Worm (Caenorhabditis elegans) whole organism, L2 larva: ENCODE results near the gene F56D5.2.

ENCODE experiments used
- C34F6.9 ChIP-seq: fragments of 150-350 bp; optimal IDR thresholded peaks from 2 replicates; lab custom pipeline; 2014; ENCODE audit warnings: missing biosample characterization, missing genetic modification characterization
- F13H6.1 ChIP-seq: sonication (generic microtip); optimal IDR thresholded peaks from 2 replicates; lab custom pipeline; 2016; ENCODE audit warnings: missing genetic modification characterization, missing compliant biosample characterization
- R02D3.7 ChIP-seq: fragments of 150-350 bp; optimal IDR thresholded peaks from 2 replicates; lab custom pipeline; 2014; ENCODE audit warnings: missing biosample characterization, missing genetic modification characterization
- Y55F3AM.14 ChIP-seq: fragments of 200-800 bp; sonication (Bioruptor generic); optimal IDR thresholded peaks from 2 replicates; lab custom pipeline; 2018; ENCODE audit warnings: mild to moderate bottlenecking, missing genetic modification characterization, missing compliant biosample characterization
- ZK546.5 ChIP-seq: sonication (generic microtip); optimal IDR thresholded peaks from 2 replicates; lab custom pipeline; 2017; ENCODE audit warnings: missing biosample characterization, missing genetic modification characterization
- ama-1 ChIP-seq: fragments of 150-350 bp; optimal IDR thresholded peaks from 2 replicates; lab custom pipeline; 2018; ENCODE audit warnings: inconsistent platforms
- ceh-82 ChIP-seq: fragments of 150-350 bp; optimal IDR thresholded peaks from 2 replicates; lab custom pipeline; 2014; ENCODE audit warnings: missing biosample characterization, missing genetic modification characterization
- crh-2 ChIP-seq: sonication (generic microtip); optimal IDR thresholded peaks from 2 replicates; lab custom pipeline; 2017; ENCODE audit warnings: missing biosample characterization, missing genetic modification characterization
- dmd-4 ChIP-seq: sonication (generic microtip); optimal IDR thresholded peaks from 2 replicates; lab custom pipeline; 2017; ENCODE audit warnings: missing biosample characterization, missing genetic modification characterization
- egl-27 ChIP-seq: sonication (generic microtip); optimal IDR thresholded peaks from 3 replicates; lab custom pipeline; 2017; ENCODE audit warnings: missing biosample characterization, missing genetic modification reagents, missing genetic modification characterization
- elt-1 ChIP-seq: fragments of 150-350 bp; optimal IDR thresholded peaks from 2 replicates; lab custom pipeline; 2014; ENCODE audit warnings: missing biosample characterization, missing genetic modification characterization
- elt-3 ChIP-seq: sonication (generic microtip); optimal IDR thresholded peaks from 2 replicates; lab custom pipeline; 2017; ENCODE audit warnings: missing biosample characterization, missing genetic modification characterization
- fos-1 ChIP-seq: fragments of 150-350 bp; optimal IDR thresholded peaks from 2 replicates; lab custom pipeline; 2014; ENCODE audit warnings: missing biosample characterization, missing genetic modification characterization
- gmeb-1 ChIP-seq: fragments of 150-350 bp; optimal IDR thresholded peaks from 2 replicates; lab custom pipeline; 2014; ENCODE audit warnings: missing biosample characterization, missing genetic modification characterization
- lin-11 ChIP-seq: fragments of 150-350 bp; sonication (generic microtip); optimal IDR thresholded peaks from 2 replicates; lab custom pipeline; 2014; ENCODE audit warnings: missing biosample characterization, missing genetic modification characterization, inconsistent platforms, mixed read lengths
- lin-13 ChIP-seq: fragments of 150-350 bp; optimal IDR thresholded peaks from 2 replicates; lab custom pipeline; 2014; ENCODE audit warnings: missing biosample characterization, missing genetic modification reagents, missing genetic modification characterization
- lin-39 ChIP-seq: fragments of 150-350 bp; optimal IDR thresholded peaks from 2 replicates; lab custom pipeline; 2014; ENCODE audit warnings: missing biosample characterization, missing genetic modification reagents, missing genetic modification characterization
- lsy-2 ChIP-seq, 2 experiments: fragments of 150-350 bp in 1 of 2; sonication (generic microtip) in 1 of 2; optimal IDR thresholded peaks; 2 replicates each; lab custom pipeline; 2014 to 2017; ENCODE audit warnings: missing biosample characterization in 2 of 2, missing genetic modification characterization in 2 of 2
- mab-5 ChIP-seq: fragments of 150-350 bp; optimal IDR thresholded peaks from 2 replicates; lab custom pipeline; 2014; ENCODE audit warnings: missing biosample characterization, missing genetic modification characterization
- mdl-1 ChIP-seq, 2 experiments: fragments of 150-350 bp in 1 of 2; sonication (generic microtip) in 1 of 2; optimal IDR thresholded peaks; 2 replicates each; lab custom pipeline; 2017; ENCODE audit warnings: missing biosample characterization in 2 of 2, missing genetic modification characterization in 2 of 2
- nhr-10 ChIP-seq: sonication (generic microtip); optimal IDR thresholded peaks from 2 replicates; lab custom pipeline; 2017; ENCODE audit warnings: missing biosample characterization, missing genetic modification characterization
- nhr-12 ChIP-seq: fragments of 150-350 bp; optimal IDR thresholded peaks from 2 replicates; lab custom pipeline; 2014; ENCODE audit warnings: missing biosample characterization, missing genetic modification characterization
- nhr-129 ChIP-seq: fragments of 150-350 bp; optimal IDR thresholded peaks from 2 replicates; lab custom pipeline; 2014; ENCODE audit warnings: missing biosample characterization, missing genetic modification characterization
- nhr-21 ChIP-seq: fragments of 150-350 bp; optimal IDR thresholded peaks from 2 replicates; lab custom pipeline; 2014; ENCODE audit warnings: missing biosample characterization, missing genetic modification characterization
- nhr-23 ChIP-seq: fragments of 150-350 bp; optimal IDR thresholded peaks from 2 replicates; lab custom pipeline; 2014; ENCODE audit warnings: missing biosample characterization, missing genetic modification reagents, missing genetic modification characterization
- nhr-237 ChIP-seq: fragments of 150-350 bp; optimal IDR thresholded peaks from 2 replicates; lab custom pipeline; 2014; ENCODE audit warnings: missing biosample characterization, missing genetic modification characterization
- nhr-25 ChIP-seq: fragments of 150-350 bp; sonication (generic microtip); optimal IDR thresholded peaks from 3 replicates; lab custom pipeline; 2014; ENCODE audit warnings: missing biosample characterization, missing genetic modification characterization
- nhr-6 ChIP-seq: fragments of 150-350 bp; optimal IDR thresholded peaks from 2 replicates; lab custom pipeline; 2014; ENCODE audit warnings: missing biosample characterization, missing genetic modification characterization
- peb-1 ChIP-seq: fragments of 150-350 bp; optimal IDR thresholded peaks from 2 replicates; lab custom pipeline; 2014; ENCODE audit warnings: missing biosample characterization, missing genetic modification characterization
- sem-4 ChIP-seq: fragments of 150-350 bp; optimal IDR thresholded peaks from 2 replicates; lab custom pipeline; 2014; ENCODE audit warnings: missing biosample characterization, missing genetic modification reagents, missing genetic modification characterization
- skn-1 ChIP-seq: sonication (generic microtip); optimal IDR thresholded peaks from 2 replicates; lab custom pipeline; 2017; ENCODE audit warnings: missing biosample characterization, missing genetic modification characterization
- sma-3 ChIP-seq: sonication (generic microtip); optimal IDR thresholded peaks from 2 replicates; lab custom pipeline; 2016; ENCODE audit warnings: missing genetic modification reagents, missing genetic modification characterization, missing compliant biosample characterization
- sma-9 ChIP-seq, 2 experiments: fragments of 150-350 bp in 1 of 2; sonication (generic microtip) in 1 of 2; optimal IDR thresholded peaks; 2 replicates each; lab custom pipeline; 2014 to 2016; ENCODE audit warnings: missing genetic modification characterization in 2 of 2, mild to moderate bottlenecking in 1 of 2, missing biosample characterization in 1 of 2, missing compliant biosample characterization in 1 of 2, missing genetic modification reagents in 1 of 2, moderate library complexity in 1 of 2
- snpc-4 ChIP-seq: fragments of 150-350 bp; optimal IDR thresholded peaks from 2 replicates; lab custom pipeline; 2014; ENCODE audit warnings: missing biosample characterization, missing genetic modification characterization
- unc-39 ChIP-seq: fragments of 150-350 bp; optimal IDR thresholded peaks from 2 replicates; lab custom pipeline; 2014; ENCODE audit warnings: missing biosample characterization, missing genetic modification characterization
- zag-1 ChIP-seq: fragments of 150-350 bp; optimal IDR thresholded peaks from 2 replicates; lab custom pipeline; 2014; ENCODE audit warnings: missing biosample characterization, missing genetic modification characterization
- ztf-1 ChIP-seq: fragments of 200-800 bp; sonication (Bioruptor generic); conservative IDR thresholded peaks from 2 replicates; pipeline ENCODE4 v1.3.6; 2022; ENCODE audit warnings: missing genetic modification characterization, missing compliant biosample characterization
- ztf-11 ChIP-seq: sonication (generic microtip); optimal IDR thresholded peaks from 2 replicates; lab custom pipeline; 2017; ENCODE audit warnings: missing biosample characterization, missing genetic modification characterization
- ztf-4 ChIP-seq: fragments of 150-350 bp; optimal IDR thresholded peaks from 2 replicates; lab custom pipeline; 2014; ENCODE audit warnings: missing biosample characterization, missing genetic modification characterization

The F56D5.2 gene

ce11 chrIV:9438753-9439152, 40.3 kb upstream of the F56D5.2 start:
- TF ChIP-seq sma-9 (GFP tag; optimal IDR thresholded peaks at IDR 0.05; lab: Kevin White, UChicago) (peak; percentile 64), sma-9 (tag; optimal IDR thresholded peaks at IDR 0.05; lab: Kevin White, UChicago) (no peak), mdl-1 (tag; optimal IDR thresholded peaks at IDR 0.05; lab: Kevin White, UChicago) (peak in 1 of 2 experiments; percentile 0), nhr-6 (tag; lab: Kevin White, UChicago) (peak; percentile 37), ama-1 (lab: Kevin White, UChicago) (peak; percentile 85), ZK546.5 (tag; lab: Kevin White, UChicago) (no peak), lin-13 (peak; percentile 66), mab-5 (tag; lab: Kevin White, UChicago) (no peak), ceh-82 (no peak), crh-2 (peak; percentile 37), C34F6.9 (tag; lab: Kevin White, UChicago) (no peak), gmeb-1 (peak; percentile 51), sma-3 (GFP tag; lab: Kevin White, UChicago) (peak; percentile 73), nhr-23 (tag; lab: Kevin White, UChicago) (no peak), skn-1 (tag; lab: Kevin White, UChicago) (no peak), elt-1 (tag; lab: Kevin White, UChicago) (no peak), ztf-4 (tag; lab: Kevin White, UChicago) (peak; percentile 19), nhr-10 (tag; lab: Kevin White, UChicago) (no peak), lsy-2 (tag; optimal IDR thresholded peaks at IDR 0.05; lab: Kevin White, UChicago) (peak in 1 of 2 experiments; percentile 27), snpc-4 (no peak), unc-39 (tag; lab: Kevin White, UChicago) (no peak), elt-3 (tag; lab: Kevin White, UChicago) (no peak), fos-1 (tag; lab: Kevin White, UChicago) (peak; percentile 10), nhr-129 (peak; percentile 29), nhr-25 (tag; lab: Kevin White, UChicago) (no peak), sem-4 (tag; lab: Kevin White, UChicago) (no peak), lin-39 (tag; lab: Kevin White, UChicago) (no peak)

- TF ChIP-seq dmd-4: no peak
These were observed 33.9 kb upstream of the F56D5.2 start for ce11 chrIV:9432327-9432726.

ce11 chrIV:9427959-9428358, 29.5 kb upstream of the F56D5.2 start, which contains the start of gene F59B8.1:
TSS of gene F59B8.1 (plus strand) at chrIV:9428259.
- TF ChIP-seq nhr-237 (no peak), sem-4 (tag; lab: Kevin White, UChicago) (no peak), peb-1 (no peak), egl-27 (no peak), R02D3.7 (tag; lab: Kevin White, UChicago) (no peak), lsy-2 (tag; optimal IDR thresholded peaks at IDR 0.05; lab: Kevin White, UChicago) (no peak), ztf-1 (GFP tag; lab: Robert Waterston, UW) (no peak), fos-1 (tag; lab: Kevin White, UChicago) (no peak), sma-9 (GFP tag; optimal IDR thresholded peaks at IDR 0.05; lab: Kevin White, UChicago) (no peak), sma-9 (tag; optimal IDR thresholded peaks at IDR 0.05; lab: Kevin White, UChicago) (no peak), snpc-4 (no peak), ceh-82 (no peak), nhr-25 (tag; lab: Kevin White, UChicago) (no peak), mab-5 (tag; lab: Kevin White, UChicago) (no peak), elt-1 (tag; lab: Kevin White, UChicago) (no peak), Y55F3AM.14 (GFP tag; lab: Kevin White, UChicago) (no peak), ztf-11 (tag; lab: Kevin White, UChicago) (no peak), lin-11 (tag; lab: Kevin White, UChicago) (no peak), crh-2 (no peak), C34F6.9 (tag; lab: Kevin White, UChicago) (no peak)
- TF ChIP-seq, all 48 proteins: peak for 0

ce11 chrIV:9423095-9423494, 24.7 kb upstream of the F56D5.2 start, which contains the start of gene srxa-2:
TSS of gene srxa-2 (plus strand) at chrIV:9423395.
- no peak for TF ChIP-seq nhr-129
- TF ChIP-seq C34F6.9 (tag; lab: Kevin White, UChicago): no peak
- no peak for TF ChIP-seq ztf-4 (tag; lab: Kevin White, UChicago)
- no peak for TF ChIP-seq sma-9 (GFP tag; optimal IDR thresholded peaks at IDR 0.05; lab: Kevin White, UChicago)
- TF ChIP-seq sma-9 (tag; optimal IDR thresholded peaks at IDR 0.05; lab: Kevin White, UChicago): no peak
- TF ChIP-seq sma-3 (GFP tag; lab: Kevin White, UChicago): no peak
- TF ChIP-seq elt-3 (tag; lab: Kevin White, UChicago): no peak
- no peak for TF ChIP-seq nhr-21
- TF ChIP-seq nhr-12 (tag; lab: Kevin White, UChicago): no peak
- no peak for TF ChIP-seq egl-27
- no peak for TF ChIP-seq mdl-1 (tag; optimal IDR thresholded peaks at IDR 0.05; lab: Kevin White, UChicago)
- TF ChIP-seq zag-1 (tag; lab: Kevin White, UChicago): no peak
- TF ChIP-seq ZK546.5 (tag; lab: Kevin White, UChicago): no peak
- no peak for TF ChIP-seq peb-1
- no peak for TF ChIP-seq F13H6.1
- TF ChIP-seq nhr-25 (tag; lab: Kevin White, UChicago): no peak
